Worm (Caenorhabditis elegans): ENCODE measurements around the gene srx-56.

ce11 chrV:7399202-7399601 lies 25.0 kb downstream of the srx-56 start, which contains the start of gene gst-41:
- TF ChIP-seq W03F9.2 (tag; optimal IDR thresholded peaks at IDR 0.05) (no peak), dao-5 (tag; optimal IDR thresholded peaks at IDR 0.05) (no peak)
